Fruit fly (Drosophila melanogaster): Measurements from ENCODE around the gene CG42445.
A peak's percentile ranks its signal among the peaks of the same experiment; 100 is the strongest.

CG42445 gene

DNA sequence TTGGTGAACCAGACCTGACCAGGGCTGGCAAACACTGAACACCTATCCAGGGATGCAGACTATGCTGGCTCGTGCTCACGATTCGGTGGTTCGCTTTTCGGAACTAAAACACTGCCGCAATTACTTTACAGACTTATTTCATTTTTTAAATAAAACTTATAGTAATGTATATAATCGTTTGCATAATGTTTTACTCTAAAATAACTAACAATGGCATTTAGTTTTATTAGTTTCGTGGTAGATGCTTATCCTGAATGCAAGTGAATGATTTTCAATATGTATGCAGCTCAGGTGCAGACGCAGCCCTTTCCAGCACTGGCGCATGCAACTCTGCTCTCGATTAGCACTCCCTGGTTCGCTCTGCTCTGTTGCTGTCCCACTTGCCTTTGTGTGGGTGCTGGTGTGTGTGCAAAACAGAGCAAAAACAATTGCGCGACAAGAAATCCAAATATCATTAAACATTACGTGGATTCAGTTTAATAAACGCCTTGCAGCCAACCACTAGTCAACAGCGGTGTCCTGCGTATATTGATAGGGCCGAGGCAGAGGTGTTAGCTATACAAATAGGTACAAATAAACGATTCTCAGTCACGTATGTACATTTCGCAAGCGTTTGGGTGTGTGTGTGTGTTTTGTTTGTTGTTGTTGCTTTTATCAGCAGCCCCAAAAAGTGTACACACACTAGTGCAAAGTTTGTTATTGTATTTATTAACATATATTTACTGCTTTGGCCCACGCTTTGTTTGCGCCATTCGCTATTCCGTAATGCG is 28.1 kb upstream of the CG42445 start, which contains the start of the genes ERR and Atg18a (continued):
- TF ChIP-seq CG7368 (GFP tag; optimal IDR thresholded peaks at IDR 0.05) (peak; percentile 75), spab (GFP tag; optimal IDR thresholded peaks at IDR 0.05) (no peak), lz (GFP tag; optimal IDR thresholded peaks at IDR 0.05) (peak; percentile 91), CG6792 (GFP tag; optimal IDR thresholded peaks at IDR 0.05) (peak; percentile 80), Eip78C (GFP tag) (peak; percentile 85), acj6 (GFP tag; optimal IDR thresholded peaks at IDR 0.05) (peak; percentile 89), fkh (GFP tag; optimal IDR thresholded peaks at IDR 0.05) (peak; percentile 63), CG1621 (tag; optimal IDR thresholded peaks at IDR 0.05) (peak; percentile 12), Sox102F (GFP tag; optimal IDR thresholded peaks at IDR 0.05) (peak; percentile 81), dsx (GFP tag; optimal IDR thresholded peaks at IDR 0.05; ENCODE audit: poor library complexity, severe bottlenecking) (peak; percentile 65), achi (GFP tag; optimal IDR thresholded peaks at IDR 0.05) (peak; percentile 82), salr (GFP tag; optimal IDR thresholded peaks at IDR 0.05) (peak in 1 of 2 experiments; percentile 60), Gug (GFP tag; IDR thresholded peaks at IDR 0.05) (peak; percentile 82), net (GFP tag; optimal IDR thresholded peaks at IDR 0.05) (peak; percentile 67), CG16779 (tag; optimal IDR thresholded peaks at IDR 0.05) (no peak), topi (GFP tag; optimal IDR thresholded peaks at IDR 0.05) (peak; percentile 78), ss (GFP tag; optimal IDR thresholded peaks at IDR 0.05) (peak in 1 of 2 experiments; percentile 67), Met (GFP tag; optimal IDR thresholded peaks at IDR 0.05) (peak; percentile 88), CG32006 (GFP tag; optimal IDR thresholded peaks at IDR 0.05) (peak; percentile 89), Ets96B (tag; optimal IDR thresholded peaks at IDR 0.05) (peak; percentile 75), Eip93F (GFP tag; optimal IDR thresholded peaks at IDR 0.05) (no peak), CG6854 (GFP tag; optimal IDR thresholded peaks at IDR 0.05) (peak; percentile 20), CG6276 (GFP tag; optimal IDR thresholded peaks at IDR 0.05) (no peak), Hr39 (GFP tag; optimal IDR thresholded peaks at IDR 0.05) (peak; percentile 94), CG6808 (GFP tag; optimal IDR thresholded peaks at IDR 0.05) (peak; percentile 58), Ets21C (GFP tag; optimal IDR thresholded peaks at IDR 0.05) (peak; percentile 87), CG4318 (GFP tag; optimal IDR thresholded peaks at IDR 0.05) (peak; percentile 85), vri (GFP tag; optimal IDR thresholded peaks at IDR 0.05) (peak; percentile 68), fd59A (GFP tag; optimal IDR thresholded peaks at IDR 0.05) (peak; percentile 71), CG8119 (GFP tag; IDR thresholded peaks at IDR 0.05) (peak; percentile 75), CG3032 (tag; optimal IDR thresholded peaks at IDR 0.05) (peak; percentile 90), CG8632 (GFP tag; optimal IDR thresholded peaks at IDR 0.05) (peak; percentile 70), CG11902 (GFP tag; optimal IDR thresholded peaks at IDR 0.05) (peak; percentile 91), Lpt (GFP tag; optimal IDR thresholded peaks at IDR 0.05) (peak; percentile 73), CG15336 (GFP tag; IDR thresholded peaks at IDR 0.05) (peak; percentile 63), CG10631 (GFP tag; optimal IDR thresholded peaks at IDR 0.05) (peak; percentile 93), OdsH (GFP tag; optimal IDR thresholded peaks at IDR 0.05) (peak; percentile 89)

DNA sequence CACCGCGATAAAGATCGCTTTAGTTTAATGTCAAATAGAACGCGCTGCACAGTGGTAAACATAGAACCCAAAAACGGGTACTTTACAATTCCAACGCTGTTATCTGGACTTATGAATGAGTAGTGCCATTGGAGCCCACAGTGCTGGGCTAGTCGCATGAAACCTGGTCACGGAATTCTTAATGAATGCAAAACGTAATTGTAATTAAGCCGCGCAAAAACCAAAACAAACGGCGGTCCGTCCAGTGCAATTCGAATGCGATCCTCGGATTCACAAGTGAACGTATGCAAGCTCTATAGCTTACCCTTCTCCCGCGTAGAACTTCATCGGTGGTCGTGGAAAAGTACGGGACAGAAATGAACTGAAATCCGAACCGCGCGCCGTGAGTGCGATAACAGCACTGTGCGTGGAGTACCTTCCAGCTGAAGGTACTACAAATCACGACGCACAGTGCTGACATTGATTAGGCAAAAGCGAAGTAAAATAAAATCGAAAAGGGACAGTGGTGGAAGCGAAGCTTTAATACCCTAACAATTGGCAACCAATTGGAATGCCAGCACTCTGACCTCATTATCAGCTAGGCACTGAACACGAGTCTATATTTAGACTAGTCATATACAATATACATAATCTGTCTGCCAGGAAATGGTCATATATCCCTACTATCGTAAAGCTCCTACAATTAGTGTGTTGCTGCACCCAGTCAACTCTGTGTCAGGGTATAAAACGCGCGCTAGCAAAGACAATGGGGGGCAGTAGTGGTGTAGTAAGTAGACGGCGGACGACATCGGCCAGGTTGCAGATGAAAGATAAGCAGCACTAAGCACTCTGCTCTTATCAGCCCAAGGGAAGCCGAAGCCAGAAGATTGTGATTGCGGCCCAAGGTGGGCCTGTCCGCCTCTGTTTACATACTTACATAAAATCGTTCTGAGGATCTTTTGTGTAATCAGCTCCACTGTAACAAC is 26.8 kb upstream of the CG42445 start:
- TF ChIP-seq CG11294 (GFP tag; IDR thresholded peaks at IDR 0.05) (peak; percentile 32; the same call in 1 of the 2 replicates), fd59A (GFP tag; optimal IDR thresholded peaks at IDR 0.05) (peak; percentile 49), Ets21C (GFP tag; optimal IDR thresholded peaks at IDR 0.05) (peak; percentile 21), fkh (GFP tag; optimal IDR thresholded peaks at IDR 0.05) (peak; percentile 74), pdm3 (GFP tag; optimal IDR thresholded peaks at IDR 0.05) (peak; percentile 68), CG8632 (GFP tag; optimal IDR thresholded peaks at IDR 0.05) (peak; percentile 50), CG3032 (tag; optimal IDR thresholded peaks at IDR 0.05) (peak; percentile 46), ss (GFP tag; optimal IDR thresholded peaks at IDR 0.05) (peak in 1 of 2 experiments; percentile 13), cyc (GFP tag; optimal IDR thresholded peaks at IDR 0.05) (peak; percentile 31), CG15336 (GFP tag; IDR thresholded peaks at IDR 0.05) (0 out of 2 replicates have a peak, but pooled peaks have one; percentile 55), CG34406 (GFP tag; optimal IDR thresholded peaks at IDR 0.05) (peak; percentile 25), eg (GFP tag; IDR thresholded peaks at IDR 0.05) (peak; percentile 61; the same call in 2 of the 3 replicates), Blimp-1 (GFP tag; optimal IDR thresholded peaks at IDR 0.05) (no peak), CG8119 (GFP tag; IDR thresholded peaks at IDR 0.05) (peak; percentile 50), CG32006 (GFP tag; optimal IDR thresholded peaks at IDR 0.05) (peak; percentile 75), fd85E (GFP tag; optimal IDR thresholded peaks at IDR 0.05) (no peak), Lpt (GFP tag; optimal IDR thresholded peaks at IDR 0.05) (peak; percentile 40), Met (GFP tag; optimal IDR thresholded peaks at IDR 0.05) (no peak), CG10669 (GFP tag; optimal IDR thresholded peaks at IDR 0.05) (peak; percentile 67), Gug (GFP tag; IDR thresholded peaks at IDR 0.05) (peak; percentile 64), salr (GFP tag; optimal IDR thresholded peaks at IDR 0.05) (peak; percentile 23 to 29)

Measured in whole organism, prepupa.